Worm (Caenorhabditis elegans) whole organism, L4/young adult: ENCODE data around the gene ZK353.2.

Experiments
- W03F9.2 ChIP-seq: fragments of 150-350 bp; optimal IDR thresholded peaks from 2 replicates; lab custom pipeline; 2014; ENCODE audit warnings: missing biosample characterization, missing genetic modification characterization
- dao-5 ChIP-seq: sonication (generic microtip); optimal IDR thresholded peaks from 2 replicates; lab custom pipeline; 2016; ENCODE audit warnings: missing genotype, missing genetic modification characterization, moderate library complexity, missing compliant biosample characterization
- him-1 ChIP-seq: sonication (generic microtip); optimal IDR thresholded peaks from 2 replicates; lab custom pipeline; 2016; ENCODE audit warnings: missing genotype, missing genetic modification reagents, missing genetic modification characterization, missing compliant biosample characterization

DNA sequence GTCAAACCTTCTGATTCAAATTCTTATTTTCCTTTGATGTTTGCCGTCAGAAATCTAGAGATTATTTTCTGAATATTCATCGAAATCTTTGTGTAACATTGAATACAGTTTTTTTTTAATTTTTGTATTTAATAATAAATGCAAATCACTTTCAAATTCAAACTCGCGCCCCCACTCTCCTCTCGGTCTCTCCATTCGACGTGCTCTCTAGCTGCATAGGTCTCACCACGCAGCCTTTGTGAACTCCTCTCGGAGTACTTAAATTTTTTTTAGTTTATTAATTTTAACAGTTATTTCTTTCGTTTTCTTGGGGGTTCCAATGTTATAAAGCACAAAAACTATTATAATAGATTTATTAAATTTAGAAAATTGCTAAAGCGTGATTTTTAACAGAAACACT is 28.3 kb upstream of the ZK353.2 start:
- TF ChIP-seq dao-5 (no peak), him-1 (no peak), W03F9.2 (no peak)
